Fruit fly (Drosophila melanogaster) whole organism, pupa: ENCODE measurements around the gene CG7739.

Experiments
- CG10348 ChIP-seq: fragments of 200-800 bp; sonication (Bioruptor generic); IDR thresholded peaks from 2 replicates; pipeline ENCODE4 v1.3.6; 2022; ENCODE audit warnings: missing biosample characterization, missing genetic modification characterization
- CG12605 ChIP-seq: fragments of 200-800 bp; sonication (Bioruptor generic); IDR thresholded peaks from 2 replicates; pipeline ENCODE4 v1.3.6; 2022; ENCODE audit warnings: missing biosample characterization, missing genetic modification characterization
- CG13204 ChIP-seq: fragments of 200-800 bp; sonication (Bioruptor generic); optimal IDR thresholded peaks from 2 replicates; lab custom pipeline; 2018; ENCODE audit warnings: missing biosample characterization, mild to moderate bottlenecking, missing genetic modification characterization, moderate library complexity
- CG14655 ChIP-seq: fragments of 200-800 bp; sonication (Bioruptor generic); optimal IDR thresholded peaks from 3 replicates; lab custom pipeline; 2017; ENCODE audit warnings: mild to moderate bottlenecking, missing biosample characterization, missing genetic modification reagents, missing genetic modification characterization
- CG15710 ChIP-seq: fragments of 200-800 bp; sonication (Bioruptor generic); optimal IDR thresholded peaks from 2 replicates; lab custom pipeline; 2018; ENCODE audit warnings: missing biosample characterization, mild to moderate bottlenecking, missing genetic modification characterization, moderate library complexity
- CG17806 ChIP-seq: fragments of 200-800 bp; sonication (Bioruptor generic); optimal IDR thresholded peaks from 2 replicates; lab custom pipeline; 2018; ENCODE audit warnings: missing biosample characterization, mild to moderate bottlenecking, missing genetic modification characterization, moderate library complexity
- CG32121 ChIP-seq: fragments of 200-800 bp; sonication (Bioruptor generic); IDR thresholded peaks from 2 replicates; pipeline ENCODE4 v1.3.6; 2022; ENCODE audit warnings: missing biosample characterization, missing genetic modification characterization
- CG34367 ChIP-seq: fragments of 200-800 bp; sonication (Bioruptor generic); optimal IDR thresholded peaks from 2 replicates; lab custom pipeline; 2018; ENCODE audit warnings: missing biosample characterization, mild to moderate bottlenecking, missing genetic modification characterization
- CG4496 ChIP-seq: fragments of 200-800 bp; sonication (Bioruptor generic); IDR thresholded peaks from 3 replicates; pipeline ENCODE4 v1.3.6; 2022; ENCODE audit warnings: missing biosample characterization, missing genetic modification characterization
- CG8159 ChIP-seq: fragments of 200-800 bp; sonication (Bioruptor generic); optimal IDR thresholded peaks from 3 replicates; lab custom pipeline; 2018; ENCODE audit warnings: missing biosample characterization, mild to moderate bottlenecking, missing genetic modification characterization, moderate library complexity
- CG8301 ChIP-seq: fragments of 200-800 bp; sonication (Bioruptor generic); optimal IDR thresholded peaks from 2 replicates; lab custom pipeline; 2018; ENCODE audit warnings: missing biosample characterization, mild to moderate bottlenecking, missing genetic modification characterization
- CG9948 ChIP-seq: fragments of 200-800 bp; sonication (Bioruptor generic); optimal IDR thresholded peaks from 2 replicates; lab custom pipeline; 2018; ENCODE audit warnings: missing biosample characterization, mild to moderate bottlenecking, missing genetic modification characterization, moderate library complexity
- D1 ChIP-seq: fragments of 200-800 bp; sonication (Bioruptor generic); optimal IDR thresholded peaks from 2 replicates; lab custom pipeline; 2018; ENCODE audit warnings: missing biosample characterization, mild to moderate bottlenecking, missing genetic modification characterization, moderate library complexity
- EcR ChIP-seq: fragments of 200-800 bp; sonication (Bioruptor generic); optimal IDR thresholded peaks from 3 replicates; lab custom pipeline; 2019; ENCODE audit warnings: missing biosample characterization, missing genetic modification characterization, mild to moderate bottlenecking, moderate library complexity, missing genetic modification reagents
- Ets98B ChIP-seq: fragments of 200-800 bp; sonication (Bioruptor generic); IDR thresholded peaks from 2 replicates; pipeline ENCODE4 v1.3.6; 2022; ENCODE audit warnings: missing biosample characterization, missing genetic modification characterization
- Pif1A ChIP-seq: fragments of 200-800 bp; sonication (Bioruptor generic); optimal IDR thresholded peaks from 3 replicates; lab custom pipeline; 2016; ENCODE audit warnings: missing biosample characterization, missing genetic modification characterization
- Pif1B ChIP-seq: fragments of 200-800 bp; sonication (Bioruptor generic); optimal IDR thresholded peaks from 3 replicates; lab custom pipeline; 2016; ENCODE audit warnings: missing biosample characterization, missing genetic modification characterization
- Snoo ChIP-seq: fragments of 200-800 bp; sonication (Bioruptor generic); optimal IDR thresholded peaks from 3 replicates; lab custom pipeline; 2017; ENCODE audit warnings: missing biosample characterization, mild to moderate bottlenecking, missing genetic modification characterization, inconsistent platforms
- fd96Ca ChIP-seq: fragments of 200-800 bp; sonication (Bioruptor generic); IDR thresholded peaks from 3 replicates; pipeline ENCODE4 v1.3.6; 2022; ENCODE audit warnings: missing biosample characterization, missing genetic modification characterization
- gl ChIP-seq: fragments of 200-800 bp; sonication (Bioruptor generic); optimal IDR thresholded peaks from 2 replicates; lab custom pipeline; 2018; ENCODE audit warnings: missing biosample characterization, mild to moderate bottlenecking, missing genetic modification characterization
- rn ChIP-seq: fragments of 200-800 bp; sonication (Bioruptor generic); IDR thresholded peaks from 2 replicates; pipeline ENCODE4 v1.3.6; 2022; ENCODE audit warnings: missing biosample characterization, missing genetic modification characterization

Gene CG7739

DNA sequence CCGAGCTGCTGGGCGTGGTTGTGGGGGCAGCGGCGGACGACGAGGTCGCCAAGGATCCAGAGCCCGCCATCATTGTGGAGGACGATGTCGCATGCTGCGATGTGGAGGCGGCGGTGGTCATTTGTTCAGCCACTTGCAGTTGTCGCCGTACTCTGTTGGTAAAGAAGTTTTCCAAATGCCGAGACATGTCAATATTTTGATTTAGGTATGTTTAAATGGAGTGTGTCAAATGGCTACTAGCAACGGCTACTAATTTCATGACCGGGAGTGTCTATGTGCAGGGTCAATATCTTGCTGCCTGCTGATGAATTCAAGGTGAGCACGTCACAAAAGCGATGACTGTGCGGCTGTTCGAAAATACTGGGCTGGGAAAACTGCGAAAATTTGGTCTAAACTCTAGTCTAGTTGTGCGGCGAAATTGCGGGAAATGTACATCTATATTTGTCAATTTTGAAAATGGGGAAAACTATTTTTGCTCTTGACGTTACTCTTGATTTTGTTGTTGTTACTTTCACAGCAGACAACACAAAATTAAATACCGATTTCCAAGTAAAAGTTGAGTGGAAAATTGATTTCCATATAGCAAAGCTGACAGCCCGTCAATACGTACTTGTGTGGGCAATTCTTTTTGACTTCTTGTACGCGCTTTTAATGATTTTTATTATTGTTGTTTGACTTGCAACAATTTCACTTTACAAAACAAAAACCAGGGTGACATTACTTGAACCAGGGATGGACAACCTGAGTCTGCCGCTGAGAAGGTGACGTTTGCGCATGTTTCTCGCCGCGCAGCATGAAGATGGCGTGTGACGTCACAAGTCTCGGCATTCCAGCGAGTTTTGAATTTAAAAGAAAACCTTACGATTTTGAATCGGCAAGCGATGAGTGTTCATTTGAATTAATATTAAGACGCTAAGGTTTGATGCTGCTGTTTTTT is 24.8 kb upstream of the CG7739 start, which contains the start of gene CG7656:
Gene CG7656, minus strand, starts transcription at position 731 of the 937 bp plus-strand sequence.
- no peak for TF ChIP-seq CG8301 (tag; lab: Kevin White, UChicago)
- peak; percentile 92 for TF ChIP-seq EcR (GFP tag; lab: Kevin White, UChicago)
- TF ChIP-seq CG34367: peak; percentile 15
- TF ChIP-seq CG15710 (tag; lab: Kevin White, UChicago): peak; percentile 25
- no peak for TF ChIP-seq CG13204 (GFP tag; lab: Kevin White, UChicago)
- TF ChIP-seq CG9948: no peak
- peak; percentile 29 for TF ChIP-seq Pif1A
- no peak for TF ChIP-seq CG14655 (GFP tag; lab: Kevin White, UChicago)
- peak; percentile 31 for TF ChIP-seq CG8159 (tag; lab: Kevin White, UChicago)
- peak; percentile 52 for TF ChIP-seq Snoo (tag; lab: Kevin White, UChicago)
- no peak for TF ChIP-seq CG10348 (GFP tag; lab: Robert Waterston, UW)
- no peak for TF ChIP-seq CG17806 (tag; lab: Kevin White, UChicago)
- TF ChIP-seq gl (tag; lab: Kevin White, UChicago): peak; percentile 10
- peak; percentile 77 for TF ChIP-seq CG4496 (GFP tag; lab: Robert Waterston, UW)
- peak; percentile 46 for TF ChIP-seq CG32121 (GFP tag; lab: Robert Waterston, UW)
- TF ChIP-seq Ets98B (GFP tag; lab: Robert Waterston, UW): peak; percentile 74
- no peak; the same call in 1 of the 2 replicates for TF ChIP-seq CG12605
- peak; percentile 53; the same call in 2 of the 3 replicates for TF ChIP-seq fd96Ca
- TF ChIP-seq rn (GFP tag; lab: Robert Waterston, UW): 0 out of 2 replicates have a peak, but pooled peaks have one; percentile 41
- TF ChIP-seq Pif1B: no peak
- TF ChIP-seq D1 (tag; lab: Kevin White, UChicago): no peak
- TF ChIP-seq, all 21 proteins: peak for 12

DNA sequence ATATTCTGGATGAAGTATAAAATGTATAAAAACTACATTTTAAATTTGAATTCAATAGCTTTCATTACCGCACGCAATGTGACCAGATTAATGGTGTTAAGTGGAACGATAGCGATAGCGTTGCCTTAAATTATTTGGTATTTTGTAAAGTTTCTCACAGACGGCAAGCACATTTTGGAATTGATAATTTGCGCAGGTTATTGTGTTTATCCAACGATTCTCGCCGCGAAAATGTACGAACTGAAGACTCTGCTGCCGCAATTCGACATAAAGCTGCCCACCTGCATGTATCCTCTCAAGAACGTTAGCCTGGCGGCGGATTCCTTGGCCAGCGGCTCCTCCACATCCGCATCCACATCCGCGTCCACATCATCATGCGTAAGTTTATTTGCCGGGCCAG is 20.6 kb upstream of the CG7739 start, which contains the start of gene AIMP2:
Gene AIMP2, plus strand, starts transcription at position 135 of the 400 bp plus-strand sequence.
- TF ChIP-seq CG9948 (no peak), rn (GFP tag; lab: Robert Waterston, UW) (no peak), CG8159 (tag; lab: Kevin White, UChicago) (no peak), Snoo (tag; lab: Kevin White, UChicago) (no peak), CG4496 (GFP tag; lab: Robert Waterston, UW) (no peak), CG8301 (tag; lab: Kevin White, UChicago) (no peak), CG32121 (GFP tag; lab: Robert Waterston, UW) (no peak), Pif1B (no peak), CG34367 (no peak), CG17806 (tag; lab: Kevin White, UChicago) (no peak), Ets98B (GFP tag; lab: Robert Waterston, UW) (no peak), CG15710 (tag; lab: Kevin White, UChicago) (no peak)

DNA sequence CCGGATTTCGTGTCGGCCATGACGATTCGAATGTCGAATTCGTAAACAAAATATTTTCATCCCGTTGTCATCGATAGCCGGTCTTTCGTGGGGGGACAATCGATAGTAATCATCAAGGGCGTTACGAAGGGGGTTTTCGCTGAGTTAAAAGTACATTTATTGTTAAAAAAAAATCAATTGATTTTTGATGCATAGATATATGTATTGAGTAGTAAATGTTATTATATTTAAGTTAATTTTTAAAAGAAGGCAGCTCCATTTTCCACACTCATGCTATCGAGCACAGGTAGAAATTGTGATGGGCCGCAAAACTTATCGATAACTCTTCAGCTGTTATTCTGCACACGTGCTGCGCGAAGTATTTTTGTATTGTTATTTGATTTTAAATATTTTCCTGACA is 17.6 kb upstream of the CG7739 start, which contains the start of the genes mrn and CG12301:
Gene mrn, minus strand, starts transcription at position 51 of the 400 bp plus-strand sequence.
Gene CG12301, plus strand, starts transcription at position 314 of the 400 bp plus-strand sequence.
- TF ChIP-seq gl (tag; lab: Kevin White, UChicago) (peak; percentile 2), CG9948 (peak; percentile 45), D1 (tag; lab: Kevin White, UChicago) (no peak), CG4496 (GFP tag; lab: Robert Waterston, UW) (peak; percentile 98), EcR (GFP tag; lab: Kevin White, UChicago) (no peak), Ets98B (GFP tag; lab: Robert Waterston, UW) (peak; percentile 97), CG34367 (peak; percentile 45), CG15710 (tag; lab: Kevin White, UChicago) (peak; percentile 70), fd96Ca (peak; percentile 89), CG10348 (GFP tag; lab: Robert Waterston, UW) (no peak), CG17806 (tag; lab: Kevin White, UChicago) (peak; percentile 49), CG32121 (GFP tag; lab: Robert Waterston, UW) (peak; percentile 79; the same call in 1 of the 2 replicates), CG14655 (GFP tag; lab: Kevin White, UChicago) (no peak), CG13204 (GFP tag; lab: Kevin White, UChicago) (no peak), CG12605 (peak; percentile 91), CG8159 (tag; lab: Kevin White, UChicago) (no peak), Snoo (tag; lab: Kevin White, UChicago) (peak; percentile 67), CG8301 (tag; lab: Kevin White, UChicago) (no peak), rn (GFP tag; lab: Robert Waterston, UW) (peak; percentile 93)

DNA sequence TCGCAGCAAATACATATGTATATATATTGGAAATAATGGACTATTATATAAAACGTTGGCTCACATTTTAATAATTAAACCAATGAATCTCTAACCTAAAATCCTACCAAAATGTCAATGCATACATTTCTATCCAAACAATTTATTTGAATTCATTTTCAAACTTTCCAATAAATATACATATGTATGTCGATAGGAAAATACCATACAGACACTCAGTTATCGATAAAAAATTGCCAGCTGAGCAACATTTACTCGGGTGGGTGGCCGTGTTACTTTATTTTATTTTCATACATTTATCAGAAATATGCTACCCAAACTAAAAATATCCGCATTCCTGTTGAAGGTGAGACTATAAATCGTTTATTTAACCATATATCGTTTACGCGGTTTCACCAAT is 13.5 kb upstream of the CG7739 start, which contains the start of gene Ufsp2:
Gene Ufsp2, plus strand, starts transcription at position 214 of the 400 bp plus-strand sequence.
- TF ChIP-seq CG12605 (no peak), rn (GFP tag; lab: Robert Waterston, UW) (no peak)

DNA sequence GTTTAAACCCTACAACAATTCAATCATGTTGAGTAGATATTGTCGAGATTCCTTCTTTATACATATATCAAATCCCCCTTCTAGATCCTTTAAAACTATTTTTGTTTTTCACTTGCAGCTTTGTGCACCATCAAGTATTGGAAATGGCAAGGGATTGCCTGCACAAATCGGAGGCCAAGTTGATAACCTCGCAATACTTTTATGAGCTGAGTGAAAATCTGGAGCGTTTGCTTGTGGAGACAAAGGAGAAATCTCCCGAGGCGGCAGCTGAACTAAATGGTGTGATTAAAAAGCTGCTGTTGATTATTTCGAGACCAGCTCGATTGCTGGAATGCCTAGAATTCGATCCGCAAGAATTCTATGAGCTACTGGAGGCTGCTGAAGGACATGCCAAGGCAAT is 7.7 kb upstream of the CG7739 start:
- TF ChIP-seq CG4496 (GFP tag; lab: Robert Waterston, UW): no peak
